Fruit fly (Drosophila melanogaster) whole organism, adult: ENCODE measurements around the gene Rpn12R.
A peak's percentile ranks its signal among the peaks of the same experiment; 100 is the strongest.

ENCODE experiments used
- CG11617 ChIP-seq: fragments of 200-800 bp; sonication (Bioruptor generic); optimal IDR thresholded peaks from 2 replicates; lab custom pipeline; 2017; ENCODE audit warnings: mild to moderate bottlenecking, missing biosample characterization, missing genetic modification reagents, missing genetic modification characterization
- CG12768 ChIP-seq: fragments of 200-800 bp; sonication (Bioruptor generic); optimal IDR thresholded peaks from 2 replicates; lab custom pipeline; 2017; ENCODE audit warnings: missing biosample characterization, missing genetic modification characterization, mild to moderate bottlenecking, moderate library complexity, missing genetic modification reagents
- CG14711 ChIP-seq: fragments of 200-800 bp; sonication (Bioruptor generic); optimal IDR thresholded peaks from 2 replicates; lab custom pipeline; 2018; ENCODE audit warnings: missing biosample characterization, mild to moderate bottlenecking, missing genetic modification characterization, moderate library complexity
- CG1620 ChIP-seq: fragments of 200-800 bp; sonication (Bioruptor generic); optimal IDR thresholded peaks from 2 replicates; lab custom pipeline; 2016; ENCODE audit warnings: missing biosample characterization, missing genetic modification characterization
- CG33017 ChIP-seq: fragments of 200-800 bp; sonication (Bioruptor generic); optimal IDR thresholded peaks from 2 replicates; lab custom pipeline; 2018; ENCODE audit warnings: missing biosample characterization, mild to moderate bottlenecking, missing genetic modification characterization, moderate library complexity
- CG5204 ChIP-seq: fragments of 200-800 bp; sonication (Bioruptor generic); optimal IDR thresholded peaks from 2 replicates; lab custom pipeline; 2016; ENCODE audit warnings: missing biosample characterization, missing genetic modification characterization
- CG7045 ChIP-seq: fragments of 200-800 bp; sonication (Bioruptor generic); optimal IDR thresholded peaks from 2 replicates; lab custom pipeline; 2017; ENCODE audit warnings: missing biosample characterization, mild to moderate bottlenecking, missing genetic modification characterization
- CG7101 ChIP-seq: fragments of 200-800 bp; sonication (Bioruptor generic); optimal IDR thresholded peaks from 2 replicates; lab custom pipeline; 2018; ENCODE audit warnings: missing biosample characterization, mild to moderate bottlenecking, missing genetic modification characterization, moderate library complexity
- Clk ChIP-seq: fragments of 200-800 bp; sonication (Bioruptor generic); optimal IDR thresholded peaks from 2 replicates; lab custom pipeline; 2017; ENCODE audit warnings: missing biosample characterization, missing genetic modification characterization
- Crg-1 ChIP-seq: fragments of 200-800 bp; sonication (Bioruptor generic); optimal IDR thresholded peaks from 2 replicates; lab custom pipeline; 2016; ENCODE audit warnings: missing biosample characterization, missing genetic modification characterization
- Hr96 ChIP-seq: fragments of 200-800 bp; sonication (Bioruptor generic); optimal IDR thresholded peaks from 2 replicates; lab custom pipeline; 2016; ENCODE audit warnings: missing biosample characterization, missing genetic modification characterization
- Mnt ChIP-seq: fragments of 200-800 bp; sonication (Bioruptor generic); optimal IDR thresholded peaks from 2 replicates; lab custom pipeline; 2016; ENCODE audit warnings: missing biosample characterization, mild to moderate bottlenecking, missing genetic modification characterization
- bab1 ChIP-seq: fragments of 200-800 bp; sonication (Bioruptor generic); optimal IDR thresholded peaks from 3 replicates; lab custom pipeline; 2019; ENCODE audit warnings: missing biosample characterization, mild to moderate bottlenecking, missing genetic modification characterization, moderate library complexity
- cic ChIP-seq: fragments of 200-800 bp; sonication (Bioruptor generic); optimal IDR thresholded peaks from 2 replicates; lab custom pipeline; 2017; ENCODE audit warnings: missing biosample characterization, mild to moderate bottlenecking, missing genetic modification characterization, moderate library complexity
- cnc ChIP-seq, 2 experiments: fragments of >200 bp; optimal IDR thresholded peaks; 2 replicates each; lab custom pipeline; 2017
- kay ChIP-seq: fragments of 200-800 bp; sonication (Bioruptor generic); peaks from one replicate; lab custom pipeline; 2016; ENCODE audit warnings: missing biosample characterization, missing genetic modification characterization, borderline replicate concordance
- ovo ChIP-seq: fragments of 200-800 bp; sonication (Bioruptor generic); optimal IDR thresholded peaks from 2 replicates; lab custom pipeline; 2016; ENCODE audit warnings: missing biosample characterization, missing genetic modification characterization
- pad ChIP-seq: fragments of 200-800 bp; sonication (Bioruptor generic); optimal IDR thresholded peaks from 3 replicates; lab custom pipeline; 2017; ENCODE audit warnings: missing biosample characterization, missing genetic modification characterization, mild to moderate bottlenecking, moderate library complexity, missing genetic modification reagents
- tj ChIP-seq: fragments of 200-800 bp; sonication (Bioruptor generic); optimal IDR thresholded peaks from 3 replicates; lab custom pipeline; 2017; ENCODE audit warnings: missing biosample characterization, mild to moderate bottlenecking, missing genetic modification characterization, moderate library complexity
- toe ChIP-seq: fragments of 200-800 bp; sonication (Bioruptor generic); optimal IDR thresholded peaks from 2 replicates; lab custom pipeline; 2016; ENCODE audit warnings: missing biosample characterization, missing genetic modification characterization

Gene Rpn12R

DNA sequence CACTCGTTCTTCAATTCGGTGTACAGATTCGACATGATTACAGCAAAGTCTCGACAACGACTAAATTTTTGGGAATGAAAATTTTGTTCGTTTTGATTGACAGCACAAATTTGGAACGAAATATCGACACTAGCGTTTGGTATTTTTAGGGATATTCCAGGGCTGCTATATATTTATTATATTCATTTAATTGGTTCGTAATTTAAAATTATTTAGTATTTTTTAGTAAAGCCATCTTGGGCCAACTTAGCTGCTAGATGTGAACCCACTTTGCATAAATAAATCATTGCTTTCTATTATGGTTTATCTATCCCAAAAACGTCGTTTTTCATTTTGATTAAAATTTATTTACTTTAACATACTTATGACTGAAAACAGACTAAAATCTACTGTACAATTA is at the start of gene Rpn12R:
Gene Rpn12R (minus strand): TSS at position 101 of the 400 bp plus-strand sequence.
- TF ChIP-seq CG7101 (no peak), Mnt (GFP tag; lab: Kevin White, UChicago) (no peak), CG7045 (GFP tag; lab: Kevin White, UChicago) (no peak), kay (no peak)

DNA sequence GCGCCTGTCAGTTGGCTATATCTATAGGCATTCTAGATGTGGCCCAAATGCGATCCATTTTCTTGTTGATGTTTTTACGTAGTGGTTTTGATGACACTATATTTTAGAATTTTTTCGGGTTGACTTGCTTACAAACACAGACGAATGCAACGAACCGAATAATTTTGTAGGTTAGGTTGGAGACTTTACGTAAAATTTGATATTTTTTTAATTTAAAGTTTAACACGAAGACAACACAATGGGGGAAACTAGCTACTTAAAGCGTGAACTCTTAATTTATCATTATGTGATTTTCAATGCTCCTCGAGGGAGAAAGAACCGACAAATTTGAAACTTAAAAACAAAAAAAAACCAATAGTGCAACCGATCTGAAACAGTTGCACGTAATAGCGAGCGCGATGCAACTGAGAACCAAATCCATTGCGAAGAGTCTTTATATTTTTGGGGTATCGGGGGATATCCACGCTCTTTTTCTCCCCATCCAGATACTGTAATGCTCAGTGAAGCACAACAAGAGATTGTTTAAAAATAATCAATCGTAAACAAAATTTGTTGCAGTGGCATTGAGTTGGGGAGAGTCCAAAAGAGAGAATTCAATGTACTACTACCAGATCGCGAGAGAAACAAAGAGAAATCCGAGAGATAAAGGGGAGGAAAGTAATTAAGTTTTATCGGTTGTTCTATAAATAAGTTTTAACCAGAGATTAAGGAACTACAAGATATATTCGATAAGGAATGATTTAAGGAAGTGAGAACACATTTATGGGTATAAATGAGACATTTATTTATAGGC is 47.7 kb upstream of the Rpn12R start:
- TF ChIP-seq pad (GFP tag; lab: Kevin White, UChicago) (no peak), CG7101 (no peak), ovo (no peak), Mnt (GFP tag; lab: Kevin White, UChicago) (no peak), Clk (GFP tag; lab: Kevin White, UChicago) (no peak)

DNA sequence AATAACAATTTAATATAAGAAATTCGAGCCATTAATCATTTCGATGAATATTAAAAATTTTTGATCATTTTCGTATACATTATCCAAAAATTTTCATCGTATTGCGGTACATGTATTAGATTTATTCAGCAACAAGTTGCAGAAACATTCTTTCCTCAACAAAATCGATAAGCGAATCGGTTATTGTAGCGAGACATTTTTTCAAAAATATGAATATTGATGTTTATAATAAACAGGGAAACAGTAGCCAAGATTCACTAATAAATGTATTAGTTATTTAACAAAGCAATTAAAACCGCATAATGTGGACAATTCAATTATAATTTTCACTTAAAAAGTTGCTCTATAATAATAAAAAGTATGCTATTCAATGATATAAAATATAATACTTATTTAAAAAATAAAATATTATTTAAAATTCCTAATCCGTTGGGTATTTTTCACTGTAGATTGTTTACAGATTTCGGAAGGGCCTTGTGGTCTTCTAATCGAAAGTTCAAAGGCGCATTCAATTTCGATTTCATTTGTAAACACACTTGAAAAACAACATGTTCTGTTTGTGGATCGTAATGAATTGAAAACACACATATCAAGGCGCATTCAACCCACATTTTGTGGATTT is 46.8 kb upstream of the Rpn12R start:
- TF ChIP-seq tj (GFP tag; lab: Kevin White, UChicago) = no peak

dm6 chr3L:15088285-15088684 is 45.9 kb upstream of the Rpn12R start:
- TF ChIP-seq kay (peak; percentile 27), CG11617 (GFP tag; lab: Kevin White, UChicago) (no peak)

DNA sequence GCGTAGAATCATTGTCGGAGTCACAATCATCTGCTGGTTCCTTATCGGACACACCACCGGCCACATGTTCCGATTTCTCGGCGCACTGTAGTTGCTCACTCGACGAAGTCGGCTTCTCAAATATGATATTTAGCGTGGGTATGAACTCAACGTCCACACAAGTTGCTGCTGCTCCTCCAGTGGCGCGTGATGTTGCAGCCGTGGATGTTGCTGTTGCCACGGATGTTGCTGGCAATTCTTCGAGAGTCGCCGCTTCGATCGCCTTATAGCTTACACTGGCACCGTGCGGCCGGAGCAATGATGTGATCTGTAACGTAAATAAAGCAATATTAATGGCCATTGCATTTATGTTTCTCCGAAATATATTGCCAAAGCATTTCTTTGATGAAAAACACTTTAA is 41.9 kb upstream of the Rpn12R start:
- TF ChIP-seq Hr96 (GFP tag; lab: Kevin White, UChicago) (no peak), CG33017 (tag; lab: Kevin White, UChicago) (no peak), bab1 (no peak), ovo (no peak), Mnt (GFP tag; lab: Kevin White, UChicago) (no peak), cnc (optimal IDR thresholded peaks at IDR 0.05; lab: Kevin White, UChicago) (no peak), kay (no peak), CG11617 (GFP tag; lab: Kevin White, UChicago) (no peak), tj (GFP tag; lab: Kevin White, UChicago) (no peak), pad (GFP tag; lab: Kevin White, UChicago) (no peak), cic (no peak), Crg-1 (GFP tag; lab: Kevin White, UChicago) (no peak), toe (no peak), CG12768 (GFP tag; lab: Kevin White, UChicago) (no peak), CG14711 (no peak)

- TF ChIP-seq cic (peak; percentile 26), cnc (optimal IDR thresholded peaks at IDR 0.05; lab: Kevin White, UChicago) (no peak)
Measured at dm6 chr3L:15079278-15079677, 36.9 kb upstream of the Rpn12R start.

dm6 chr3L:15078347-15078746 is 36.0 kb upstream of the Rpn12R start, which contains the start of gene Or71a:
Gene Or71a (minus strand): TSS chr3L:15078447.
- TF ChIP-seq toe (no peak), cic (no peak), bab1 (no peak), CG11617 (GFP tag; lab: Kevin White, UChicago) (no peak), CG7101 (no peak), CG5204 (no peak), CG7045 (GFP tag; lab: Kevin White, UChicago) (no peak), CG1620 (GFP tag; lab: Kevin White, UChicago) (no peak), CG33017 (tag; lab: Kevin White, UChicago) (no peak), CG14711 (no peak), Mnt (GFP tag; lab: Kevin White, UChicago) (no peak), pad (GFP tag; lab: Kevin White, UChicago) (no peak), ovo (no peak), cnc (optimal IDR thresholded peaks at IDR 0.05; lab: Kevin White, UChicago) (no peak), tj (GFP tag; lab: Kevin White, UChicago) (no peak)

DNA sequence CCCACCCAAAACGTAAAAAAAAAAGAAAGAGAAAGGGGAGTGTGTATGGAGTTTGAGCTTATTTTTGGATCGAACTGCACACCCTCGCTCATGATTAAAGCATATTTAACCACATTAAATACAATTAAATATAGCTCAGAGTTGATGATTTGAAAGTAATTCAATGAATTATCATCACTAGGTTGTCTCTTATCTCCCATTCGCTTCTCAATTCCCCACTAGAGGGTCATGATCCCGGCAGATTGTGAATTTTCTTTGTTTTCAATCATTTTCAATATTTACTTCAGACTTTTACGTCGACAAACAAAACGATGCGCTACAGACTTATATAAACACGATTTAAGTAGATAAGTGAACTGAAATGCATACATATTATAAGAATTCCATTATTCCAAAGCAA is 34.0 kb upstream of the Rpn12R start:
- TF ChIP-seq CG12768 (GFP tag; lab: Kevin White, UChicago) = no peak
- TF ChIP-seq CG7101 = no peak
- TF ChIP-seq tj (GFP tag; lab: Kevin White, UChicago) = no peak
- TF ChIP-seq CG14711 = no peak
- TF ChIP-seq Hr96 (GFP tag; lab: Kevin White, UChicago) = no peak
